Worm (Caenorhabditis elegans): Measurements from ENCODE around the gene Y49A3A.3.

The Y49A3A.3 gene

DNA sequence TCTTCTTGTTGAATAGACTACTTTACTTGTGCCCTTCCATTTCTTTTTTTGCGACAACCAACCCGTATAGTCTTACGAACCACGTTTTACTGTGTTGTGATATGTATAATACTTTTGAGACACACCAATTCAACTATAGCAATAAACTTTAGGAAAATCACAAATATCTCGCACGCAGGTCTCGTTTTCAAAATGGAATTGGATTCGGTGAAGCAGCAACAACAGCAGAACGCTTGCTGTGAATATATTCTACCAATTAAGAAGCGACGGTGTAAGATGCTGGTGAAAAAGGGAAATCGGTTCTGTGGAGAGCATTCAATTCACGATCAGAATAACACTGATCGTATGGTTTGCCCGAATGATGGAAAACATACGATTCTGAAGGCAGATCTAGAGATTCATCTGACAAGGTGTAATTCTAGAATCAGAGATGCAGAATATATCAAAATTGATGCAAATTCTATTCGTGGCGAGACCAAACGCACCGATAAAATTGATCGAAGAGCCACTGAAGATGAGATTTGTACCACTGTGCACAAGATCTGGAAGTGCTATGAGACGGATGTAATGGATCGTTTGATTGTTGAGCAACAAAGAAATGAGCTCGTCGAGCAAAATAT lies at the start of gene Y49A3A.3 (continued):
- peak; percentile 67 for TF ChIP-seq pha-4 (GFP tag; IDR thresholded peaks at IDR 0.05)
- no peak for TF ChIP-seq pha-4 (tag; optimal IDR thresholded peaks at IDR 0.05)
- no peak for TF ChIP-seq dmd-9 (GFP tag; IDR thresholded peaks at IDR 0.05)
- TF ChIP-seq gei-8 (GFP tag; optimal IDR thresholded peaks at IDR 0.05), result no peak
- peak; percentile 86 for TF ChIP-seq T26A8.4 (GFP tag; IDR thresholded peaks at IDR 0.05)
- TF ChIP-seq ces-1 (GFP tag; optimal IDR thresholded peaks at IDR 0.05), result no peak
- no peak for TF ChIP-seq zag-1 (tag; optimal IDR thresholded peaks at IDR 0.05)
- TF ChIP-seq F26F4.8 (GFP tag; conservative IDR thresholded peaks at IDR 0.05), result peak; percentile 27; the same call in 1 of the 2 replicates
- TF ChIP-seq lin-13 (GFP tag; optimal IDR thresholded peaks at IDR 0.05), result peak; percentile 7
- no peak for TF ChIP-seq Y75B8A.6 (GFP tag; IDR thresholded peaks at IDR 0.05)
- TF ChIP-seq ctbp-1 (GFP tag; IDR thresholded peaks at IDR 0.05), result peak; percentile 40; the same call in 1 of the 2 replicates
- no peak for TF ChIP-seq ceh-28 (tag; optimal IDR thresholded peaks at IDR 0.05)
- peak; percentile 58; the same call in 1 of the 2 replicates for TF ChIP-seq arid-1 (GFP tag; conservative IDR thresholded peaks at IDR 0.05)
- TF ChIP-seq zip-2 (tag; optimal IDR thresholded peaks at IDR 0.05), result no peak
- TF ChIP-seq nhr-25 (tag; optimal IDR thresholded peaks at IDR 0.05; ENCODE audit: borderline replicate concordance, insufficient read depth), result peak; percentile 59
- TF ChIP-seq hmg-1.1 (GFP tag; IDR thresholded peaks at IDR 0.05), result peak; percentile 37; the same call in 1 of the 2 replicates
- TF ChIP-seq nhr-41 (GFP tag; IDR thresholded peaks at IDR 0.05), result no peak
- no peak for TF ChIP-seq F37D6.2 (tag; optimal IDR thresholded peaks at IDR 0.05)
- TF ChIP-seq sdz-12 (GFP tag; optimal IDR thresholded peaks at IDR 0.05), result peak; percentile 85
- peak; percentile 94 for TF ChIP-seq aha-1 (tag)
- TF ChIP-seq lir-3 (tag; optimal IDR thresholded peaks at IDR 0.05), result no peak
- no peak for TF ChIP-seq lin-29 (GFP tag; IDR thresholded peaks at IDR 0.05)
- TF ChIP-seq ceh-44 (GFP tag; IDR thresholded peaks at IDR 0.05), result no peak
- TF ChIP-seq ama-1 (optimal IDR thresholded peaks at IDR 0.05), result peak; percentile 80
- peak; percentile 9 for TF ChIP-seq mxl-3 (GFP tag; optimal IDR thresholded peaks at IDR 0.05)
- TF ChIP-seq unc-62 (GFP tag; optimal IDR thresholded peaks at IDR 0.05 in 1 of 2), result peak in 1 of 2 experiments; percentile 94
- no peak for TF ChIP-seq unc-62 (tag; optimal IDR thresholded peaks at IDR 0.05)
- TF ChIP-seq mdl-1 (tag; optimal IDR thresholded peaks at IDR 0.05), result no peak
- no peak for TF ChIP-seq ceh-32 (tag; optimal IDR thresholded peaks at IDR 0.05; ENCODE audit: poor library complexity)
- TF ChIP-seq snpc-1.2 (GFP tag; IDR thresholded peaks at IDR 0.05), result peak; percentile 68; the same call in 1 of the 2 replicates
- TF ChIP-seq Y5F2A.4 (GFP tag; optimal IDR thresholded peaks at IDR 0.05), result peak; percentile 62
- no peak for TF ChIP-seq nhr-76 (tag; optimal IDR thresholded peaks at IDR 0.05)
- TF ChIP-seq ceh-82 (tag; optimal IDR thresholded peaks at IDR 0.05), result no peak
- TF ChIP-seq nhr-48 (tag; optimal IDR thresholded peaks at IDR 0.05), result peak; percentile 57
- TF ChIP-seq daf-8 (GFP tag; IDR thresholded peaks at IDR 0.05), result no peak
- TF ChIP-seq T20F7.1 (GFP tag; optimal IDR thresholded peaks at IDR 0.05), result peak; percentile 60
- peak; percentile 60 for TF ChIP-seq dve-1 (tag; optimal IDR thresholded peaks at IDR 0.05; ENCODE audit: insufficient read depth)
- TF ChIP-seq attf-4 (tag; optimal IDR thresholded peaks at IDR 0.05), result no peak
- TF ChIP-seq daf-16 (GFP tag; optimal IDR thresholded peaks at IDR 0.05), result peak in 1 of 2 experiments; percentile 28
- TF ChIP-seq daf-16 (tag; optimal IDR thresholded peaks at IDR 0.05), result peak; percentile 61
- TF ChIP-seq lin-1 (GFP tag; IDR thresholded peaks at IDR 0.05), result peak; percentile 42; the same call in 1 of the 2 replicates
- peak; percentile 55 for TF ChIP-seq hlh-11 (tag; optimal IDR thresholded peaks at IDR 0.05)
- no peak for TF ChIP-seq unc-39 (tag; optimal IDR thresholded peaks at IDR 0.05)
- 0 out of 2 replicates have a peak, but pooled peaks have one; percentile 22 for TF ChIP-seq zip-11 (GFP tag; IDR thresholded peaks at IDR 0.05)
- TF ChIP-seq nhr-111 (GFP tag; optimal IDR thresholded peaks at IDR 0.05), result peak; percentile 28
- peak; percentile 82; the same call in 1 of the 2 replicates for TF ChIP-seq zfp-3 (GFP tag; conservative IDR thresholded peaks at IDR 0.05)
- no peak for TF ChIP-seq tag-97 (GFP tag; IDR thresholded peaks at IDR 0.05)
- TF ChIP-seq fos-1 (tag; optimal IDR thresholded peaks at IDR 0.05), result no peak
- TF ChIP-seq unc-130 (GFP tag; optimal IDR thresholded peaks at IDR 0.05), result no peak
- TF ChIP-seq ZK546.5 (tag; optimal IDR thresholded peaks at IDR 0.05), result peak in 1 of 2 experiments; percentile 2
- 0 out of 2 replicates have a peak, but pooled peaks have one; percentile 7 for TF ChIP-seq mxl-2 (GFP tag; conservative IDR thresholded peaks at IDR 0.05)

Data from whole organism, L4 larva.